Fruit fly (Drosophila melanogaster) whole organism, embryonic: ENCODE measurements around the gene Sem1.

ENCODE experiments used
- Atf3 ChIP-seq: fragments of 200-800 bp; sonication (Bioruptor generic); optimal IDR thresholded peaks from 3 replicates; lab custom pipeline; 2016; ENCODE audit warnings: missing biosample characterization, missing genetic modification characterization
- Blimp-1 ChIP-seq: fragments of 200-800 bp; sonication (Bioruptor generic); optimal IDR thresholded peaks from 3 replicates; lab custom pipeline; 2018; ENCODE audit warnings: missing biosample characterization, missing genetic modification characterization, mild to moderate bottlenecking, moderate library complexity, missing genetic modification reagents
- CG12155 ChIP-seq: fragments of 200-800 bp; sonication (Bioruptor generic); optimal IDR thresholded peaks from 3 replicates; lab custom pipeline; 2016; ENCODE audit warnings: missing biosample characterization, missing genetic modification characterization
- CG12236 ChIP-seq: fragments of 200-800 bp; sonication (Bioruptor generic); optimal IDR thresholded peaks from 2 replicates; lab custom pipeline; 2016; ENCODE audit warnings: missing biosample characterization, missing genetic modification characterization
- CG12391 ChIP-seq: fragments of 200-800 bp; sonication (Bioruptor generic); optimal IDR thresholded peaks from 3 replicates; lab custom pipeline; 2018; ENCODE audit warnings: missing biosample characterization, mild to moderate bottlenecking, missing genetic modification characterization, moderate library complexity
- CG14710 ChIP-seq: fragments of 200-800 bp; sonication (Bioruptor generic); optimal IDR thresholded peaks from 3 replicates; lab custom pipeline; 2019; ENCODE audit warnings: missing biosample characterization, mild to moderate bottlenecking, missing genetic modification characterization, moderate library complexity
- CG16815 ChIP-seq: fragments of 200-800 bp; sonication (Bioruptor generic); optimal IDR thresholded peaks from 3 replicates; lab custom pipeline; 2017; ENCODE audit warnings: missing biosample characterization, mild to moderate bottlenecking, missing genetic modification characterization
- CG2678 ChIP-seq: fragments of 200-800 bp; sonication (Bioruptor generic); optimal IDR thresholded peaks from 3 replicates; lab custom pipeline; 2019; ENCODE audit warnings: missing biosample characterization, mild to moderate bottlenecking, missing genetic modification characterization, moderate library complexity
- CG2712 ChIP-seq: fragments of 200-800 bp; optimal IDR thresholded peaks from 3 replicates; lab custom pipeline; 2019; ENCODE audit warnings: missing biosample characterization, mild to moderate bottlenecking, missing genetic modification characterization, moderate library complexity
- CG30020 ChIP-seq: fragments of 200-800 bp; optimal IDR thresholded peaks from 2 replicates; lab custom pipeline; 2019; ENCODE audit warnings: missing biosample characterization, mild to moderate bottlenecking, missing genetic modification characterization, moderate library complexity
- CG30403 ChIP-seq: fragments of 200-800 bp; sonication (Bioruptor generic); optimal IDR thresholded peaks from 3 replicates; lab custom pipeline; 2016; ENCODE audit warnings: missing biosample characterization, missing genetic modification characterization
- CG42726 ChIP-seq: fragments of 200-800 bp; sonication (Bioruptor generic); IDR thresholded peaks from 2 replicates; pipeline ENCODE4 v1.3.6; 2022; ENCODE audit warnings: missing biosample characterization, missing genetic modification characterization; ENCODE audit not compliant: partially characterized antibody
- CG4820 ChIP-seq: fragments of 200-800 bp; sonication (Bioruptor generic); optimal IDR thresholded peaks from 3 replicates; lab custom pipeline; 2016; ENCODE audit warnings: missing biosample characterization, missing genetic modification characterization
- CG6813 ChIP-seq: fragments of 200-800 bp; sonication (Bioruptor generic); optimal IDR thresholded peaks from 2 replicates; lab custom pipeline; 2017; ENCODE audit warnings: missing biosample characterization, missing genetic modification characterization, mild to moderate bottlenecking, moderate library complexity, missing genetic modification reagents
- CG8359 ChIP-seq: fragments of 200-800 bp; sonication (Bioruptor generic); optimal IDR thresholded peaks from 2 replicates; lab custom pipeline; 2017; ENCODE audit warnings: missing biosample characterization, mild to moderate bottlenecking, missing genetic modification characterization, borderline replicate concordance
- CoRest ChIP-seq: fragments of 200-800 bp; sonication (Bioruptor generic); optimal IDR thresholded peaks from 3 replicates; lab custom pipeline; 2018; ENCODE audit warnings: missing biosample characterization, mild to moderate bottlenecking, missing genetic modification characterization, moderate library complexity
- Deaf1 ChIP-seq: fragments of 200-800 bp; optimal IDR thresholded peaks from 3 replicates; lab custom pipeline; 2019; ENCODE audit warnings: missing biosample characterization, mild to moderate bottlenecking, missing genetic modification characterization, moderate library complexity
- Drgx ChIP-seq: fragments of 200-800 bp; sonication (Bioruptor generic); IDR thresholded peaks from 2 replicates; pipeline ENCODE4 v1.3.6; 2022; ENCODE audit warnings: missing biosample characterization, missing genetic modification characterization
- Fer2 ChIP-seq: fragments of 200-800 bp; sonication (Bioruptor generic); optimal IDR thresholded peaks from 2 replicates; lab custom pipeline; 2018; ENCODE audit warnings: missing biosample characterization, mild to moderate bottlenecking, missing genetic modification characterization, moderate library complexity
- HLHmδ ChIP-seq: fragments of 200-800 bp; sonication (Bioruptor generic); optimal IDR thresholded peaks from 2 replicates; lab custom pipeline; 2018; ENCODE audit warnings: missing biosample characterization, mild to moderate bottlenecking, missing genetic modification characterization, moderate library complexity
- HmgD ChIP-seq: fragments of 200-800 bp; sonication (Bioruptor generic); optimal IDR thresholded peaks from 3 replicates; lab custom pipeline; 2016; ENCODE audit warnings: missing biosample characterization, missing genetic modification characterization
- Hr39 ChIP-seq: fragments of >200 bp; optimal IDR thresholded peaks from 2 replicates; lab custom pipeline; 2017
- Hr51 ChIP-seq, 2 experiments: fragments of 200-800 bp; sonication (Bioruptor generic); optimal IDR thresholded peaks; 2 replicates in 1 of 2; 3 replicates in 1 of 2; lab custom pipeline; 2016 to 2018; ENCODE audit warnings: missing biosample characterization in 2 of 2, missing genetic modification characterization in 2 of 2, mild to moderate bottlenecking in 1 of 2, moderate library complexity in 1 of 2
- Hr78 ChIP-seq, 2 experiments: fragments of 200-800 bp in 1 of 2; fragments of >200 bp in 1 of 2; sonication (Bioruptor generic) in 1 of 2; optimal IDR thresholded peaks; 2 replicates each; lab custom pipeline; 2017 to 2019; ENCODE audit warnings: missing biosample characterization in 2 of 2, missing genetic modification characterization in 2 of 2, mild to moderate bottlenecking in 1 of 2, moderate library complexity in 1 of 2
- Jarid2 ChIP-seq: fragments of 200-800 bp; sonication (Bioruptor generic); optimal IDR thresholded peaks from 3 replicates; lab custom pipeline; 2017; ENCODE audit warnings: mild to moderate bottlenecking, missing biosample characterization, missing genetic modification reagents, missing genetic modification characterization
- Lhr ChIP-seq: fragments of 200-800 bp; sonication (Bioruptor generic); optimal IDR thresholded peaks from 3 replicates; lab custom pipeline; 2017; ENCODE audit warnings: mild to moderate bottlenecking, missing biosample characterization, missing genetic modification reagents, missing genetic modification characterization
- Ptx1 ChIP-seq: fragments of 200-800 bp; sonication (Bioruptor generic); IDR thresholded peaks from 2 replicates; pipeline ENCODE4 v1.3.6; 2022; ENCODE audit warnings: missing biosample characterization, missing genetic modification characterization
- Sox102F ChIP-seq: fragments of 200-800 bp; sonication (Bioruptor generic); optimal IDR thresholded peaks from 2 replicates; lab custom pipeline; 2018; ENCODE audit warnings: missing biosample characterization, mild to moderate bottlenecking, missing genetic modification characterization, moderate library complexity
- al ChIP-seq: fragments of 200-800 bp; sonication (Bioruptor generic); IDR thresholded peaks from 2 replicates; pipeline ENCODE4 v1.3.6; 2022; ENCODE audit warnings: missing biosample characterization, missing genetic modification characterization
- ap ChIP-seq: fragments of 200-800 bp; sonication (Bioruptor generic); IDR thresholded peaks from 2 replicates; pipeline ENCODE4 v1.3.6; 2022; ENCODE audit warnings: missing biosample characterization, missing genetic modification characterization
- az2 ChIP-seq: fragments of 200-800 bp; sonication (Bioruptor generic); optimal IDR thresholded peaks from 3 replicates; lab custom pipeline; 2016; ENCODE audit warnings: missing biosample characterization, missing genetic modification characterization
- bcd ChIP-seq: fragments of 200-800 bp; sonication (Bioruptor generic); optimal IDR thresholded peaks from 2 replicates; lab custom pipeline; 2017; ENCODE audit warnings: missing biosample characterization, mild to moderate bottlenecking, missing genetic modification characterization
- crp ChIP-seq, 2 experiments: fragments of 200-800 bp; sonication (Bioruptor generic); optimal IDR thresholded peaks; 2 replicates in 1 of 2; 3 replicates in 1 of 2; lab custom pipeline; 2017; ENCODE audit warnings: missing biosample characterization in 2 of 2, missing genetic modification characterization in 2 of 2, mild to moderate bottlenecking in 1 of 2, moderate library complexity in 1 of 2
- emc ChIP-seq: fragments of 200-800 bp; sonication (Bioruptor generic); optimal IDR thresholded peaks from 2 replicates; lab custom pipeline; 2016; ENCODE audit warnings: missing biosample characterization, missing genetic modification characterization
- eyg ChIP-seq: fragments of 200-800 bp; sonication (Bioruptor generic); optimal IDR thresholded peaks from 3 replicates; lab custom pipeline; 2016; ENCODE audit warnings: missing biosample characterization, missing genetic modification characterization
- fd102C ChIP-seq: fragments of 200-800 bp; sonication (Bioruptor generic); optimal IDR thresholded peaks from 2 replicates; lab custom pipeline; 2018; ENCODE audit warnings: missing biosample characterization, mild to moderate bottlenecking, missing genetic modification characterization, moderate library complexity
- fd64A ChIP-seq: fragments of 200-800 bp; sonication (Bioruptor generic); optimal IDR thresholded peaks from 3 replicates; lab custom pipeline; 2018; ENCODE audit warnings: missing biosample characterization, mild to moderate bottlenecking, missing genetic modification characterization
- gcm ChIP-seq: fragments of 200-800 bp; sonication (Bioruptor generic); optimal IDR thresholded peaks from 2 replicates; lab custom pipeline; 2019; ENCODE audit warnings: missing biosample characterization, mild to moderate bottlenecking, missing genetic modification characterization, moderate library complexity
- gcm2 ChIP-seq: fragments of 200-800 bp; sonication (Bioruptor generic); optimal IDR thresholded peaks from 2 replicates; lab custom pipeline; 2016; ENCODE audit warnings: missing biosample characterization, missing genetic modification characterization
- insv ChIP-seq, 2 experiments: fragments of 200-800 bp; sonication (Bioruptor generic); optimal IDR thresholded peaks; 3 replicates each; lab custom pipeline; 2016 to 2018; ENCODE audit warnings: missing biosample characterization in 2 of 2, missing genetic modification characterization in 2 of 2
- jing ChIP-seq: fragments of 200-800 bp; sonication (Bioruptor generic); optimal IDR thresholded peaks from 2 replicates; lab custom pipeline; 2018; ENCODE audit warnings: missing biosample characterization, mild to moderate bottlenecking, missing genetic modification characterization
- maf-S ChIP-seq: fragments of 200-800 bp; sonication (Bioruptor generic); optimal IDR thresholded peaks from 2 replicates; lab custom pipeline; 2016; ENCODE audit warnings: missing biosample characterization, missing genetic modification characterization
- nmo ChIP-seq: fragments of 200-800 bp; sonication (Bioruptor generic); optimal IDR thresholded peaks from 2 replicates; lab custom pipeline; 2018; ENCODE audit warnings: missing biosample characterization, mild to moderate bottlenecking, missing genetic modification characterization, moderate library complexity
- pan ChIP-seq, 4 experiments: fragments of >200 bp in 3 of 4; fragments of 200-800 bp in 1 of 4; sonication (Bioruptor generic) in 1 of 4; optimal IDR thresholded peaks in 3 of 4; IDR thresholded peaks in 1 of 4; 2 replicates each; pipeline versions ENCODE4 v1.3.6 to Lab custom; 2017 to 2022; ENCODE audit warnings: missing biosample characterization in 2 of 4, missing genetic modification characterization in 2 of 4, mixed read lengths in 1 of 4
- pum ChIP-seq: fragments of 200-800 bp; sonication (Bioruptor generic); optimal IDR thresholded peaks from 2 replicates; lab custom pipeline; 2016; ENCODE audit warnings: missing biosample characterization, missing genetic modification characterization
- ranshi ChIP-seq: fragments of 200-800 bp; sonication (Bioruptor generic); IDR thresholded peaks from 2 replicates; pipeline ENCODE4 v1.3.6; 2022; ENCODE audit warnings: missing biosample characterization, missing genetic modification characterization
- rib ChIP-seq: fragments of 200-800 bp; sonication (Bioruptor generic); IDR thresholded peaks from 2 replicates; pipeline ENCODE4 v1.3.6; 2022; ENCODE audit warnings: missing biosample characterization, missing genetic modification characterization
- ro ChIP-seq: fragments of 200-800 bp; sonication (Bioruptor generic); IDR thresholded peaks from 2 replicates; pipeline ENCODE4 v1.3.6; 2022; ENCODE audit warnings: missing biosample characterization, missing genetic modification characterization
- scrt ChIP-seq: fragments of 200-800 bp; sonication (Bioruptor generic); optimal IDR thresholded peaks from 2 replicates; lab custom pipeline; 2018; ENCODE audit warnings: missing biosample characterization, mild to moderate bottlenecking, missing genetic modification characterization, moderate library complexity
- z ChIP-seq: fragments of 200-800 bp; sonication (Bioruptor generic); IDR thresholded peaks from 3 replicates; pipeline ENCODE4 v1.3.6; 2022; ENCODE audit warnings: missing biosample characterization, missing genetic modification characterization

Gene Sem1

dm6 chr2L:7090922-7091321 is 27.1 kb downstream of the Sem1 start (continued):
- TF ChIP-seq CG16815 (GFP tag; lab: Kevin White, UChicago) (no peak), Lhr (no peak), CG2712 (tag; lab: Kevin White, UChicago) (peak; percentile 36), CG12391 (tag; lab: Kevin White, UChicago) (no peak), Fer2 (tag; lab: Kevin White, UChicago) (no peak), Drgx (GFP tag; lab: Robert Waterston, UW) (no peak; the same call in 1 of the 2 replicates), CG2678 (tag; lab: Kevin White, UChicago) (peak; percentile 32), CG12236 (GFP tag; lab: Kevin White, UChicago) (no peak), z (GFP tag; lab: Robert Waterston, UW) (0 out of 3 replicates have a peak, but pooled peaks have one; percentile 11), ap (GFP tag; lab: Robert Waterston, UW) (no peak), scrt (GFP tag; lab: Kevin White, UChicago) (no peak), CG42726 (GFP tag; lab: Robert Waterston, UW) (no peak), Sox102F (GFP tag; lab: Kevin White, UChicago) (peak; percentile 55), Deaf1 (no peak), CG30020 (tag; lab: Kevin White, UChicago) (no peak), Hr39 (no peak), CG12155 (GFP tag; lab: Kevin White, UChicago) (no peak), crp (GFP tag; optimal IDR thresholded peaks at IDR 0.05; lab: Kevin White, UChicago) (no peak), Hr78 (GFP tag; optimal IDR thresholded peaks at IDR 0.05; lab: Kevin White, UChicago) (no peak), CG8359 (GFP tag; lab: Kevin White, UChicago) (peak; percentile 12), gcm (GFP tag; lab: Kevin White, UChicago) (peak; percentile 17), Ptx1 (GFP tag; lab: Robert Waterston, UW) (peak; percentile 44; the same call in 1 of the 2 replicates), Hr51 (GFP tag; optimal IDR thresholded peaks at IDR 0.05; lab: Kevin White, UChicago) (peak in 1 of 2 experiments; percentile 28), CoRest (tag; lab: Kevin White, UChicago) (peak; percentile 4), pan (optimal IDR thresholded peaks at IDR 0.05; lab: Kevin White, UChicago) (no peak), pan (GFP tag; optimal IDR thresholded peaks at IDR 0.05 in 1 of 2, IDR thresholded peaks at IDR 0.05 in 1 of 2) (peak in 1 of 2 experiments; percentile 38), ranshi (GFP tag; lab: Robert Waterston, UW) (peak; percentile 49; the same call in 1 of the 2 replicates), Atf3 (GFP tag; lab: Kevin White, UChicago) (no peak), eyg (GFP tag; lab: Kevin White, UChicago) (no peak), HmgD (GFP tag; lab: Kevin White, UChicago) (no peak), insv (GFP tag; optimal IDR thresholded peaks at IDR 0.05; lab: Kevin White, UChicago) (no peak), Jarid2 (no peak), pum (no peak), ro (GFP tag; lab: Robert Waterston, UW) (no peak), az2 (GFP tag; lab: Kevin White, UChicago) (peak; percentile 8), emc (GFP tag; lab: Kevin White, UChicago) (no peak), bcd (peak; percentile 5), rib (GFP tag; lab: Robert Waterston, UW) (no peak), CG4820 (no peak), gcm2 (GFP tag; lab: Kevin White, UChicago) (no peak), nmo (GFP tag; lab: Kevin White, UChicago) (peak; percentile 15), maf-S (GFP tag; lab: Kevin White, UChicago) (no peak), Blimp-1 (GFP tag; lab: Kevin White, UChicago) (peak; percentile 33), HLHmδ (GFP tag; lab: Kevin White, UChicago) (no peak), al (GFP tag; lab: Robert Waterston, UW) (no peak), CG14710 (tag; lab: Kevin White, UChicago) (no peak), jing (GFP tag; lab: Kevin White, UChicago) (no peak), fd64A (no peak), fd102C (GFP tag; lab: Kevin White, UChicago) (no peak), CG30403 (GFP tag; lab: Kevin White, UChicago) (no peak), CG6813 (GFP tag; lab: Kevin White, UChicago) (no peak)
